Worm (Caenorhabditis elegans) whole organism, early embryonic: ENCODE measurements around the gene T16G12.3.

ENCODE experiments used
- aly-1 ChIP-seq: sonication (generic microtip); optimal IDR thresholded peaks from 2 replicates; lab custom pipeline; 2016; ENCODE audit warnings: missing genetic modification characterization, missing compliant biosample characterization
- ama-1 ChIP-seq: fragments of 150-350 bp; optimal IDR thresholded peaks from 2 replicates; lab custom pipeline; 2014
- flt-1 ChIP-seq: fragments of 200-800 bp; sonication (Bioruptor generic); IDR thresholded peaks from 2 replicates; pipeline ENCODE4 v1.3.6; 2022; ENCODE audit warnings: missing genetic modification characterization, missing compliant biosample characterization
- hnd-1 ChIP-seq: sonication (generic microtip); optimal IDR thresholded peaks from 2 replicates; lab custom pipeline; 2016; ENCODE audit warnings: missing genetic modification characterization, missing compliant biosample characterization
- pes-1 ChIP-seq: fragments of 200-800 bp; sonication (Bioruptor generic); IDR thresholded peaks from 2 replicates; pipeline ENCODE4 v1.3.6; 2022; ENCODE audit warnings: missing genetic modification reagents, missing genetic modification characterization, missing compliant biosample characterization
- scrt-1 ChIP-seq: fragments of 200-800 bp; sonication (Bioruptor generic); IDR thresholded peaks from 2 replicates; pipeline ENCODE4 v1.3.6; 2022; ENCODE audit warnings: missing genetic modification characterization, missing compliant biosample characterization

DNA sequence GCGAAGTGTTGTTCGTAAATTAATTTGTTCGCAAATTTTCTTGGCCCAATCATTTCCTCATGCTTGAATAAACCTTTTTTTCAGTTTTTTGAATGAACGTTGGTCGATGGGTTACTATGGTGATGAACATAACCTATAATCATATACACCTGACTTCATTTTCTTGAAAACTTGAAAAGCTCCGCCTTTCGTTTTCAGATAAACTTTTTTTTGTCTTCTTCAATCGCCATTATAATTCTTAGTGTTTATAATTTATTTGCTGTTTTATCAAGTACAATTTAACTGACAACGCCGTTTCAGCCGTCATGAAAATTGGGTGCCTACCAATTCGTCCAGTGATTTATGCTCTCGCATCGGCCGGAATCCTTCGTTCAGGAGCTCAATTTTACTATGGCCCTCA lies 13.3 kb upstream of the T16G12.3 start, which contains the start of gene M04D8.7:
- TF ChIP-seq pes-1 (no peak), ama-1 (lab: Kevin White, UChicago) (no peak), scrt-1 (GFP tag; lab: Robert Waterston, UW) (no peak), hnd-1 (tag; lab: Kevin White, UChicago) (no peak), aly-1 (tag; lab: Kevin White, UChicago) (no peak), flt-1 (GFP tag; lab: Robert Waterston, UW) (no peak)
